Worm (Caenorhabditis elegans) whole organism, L4 larva: ENCODE measurements around the gene srg-6.

Experiments used
- F10B5.3 ChIP-seq: sonication (generic microtip); optimal IDR thresholded peaks from 2 replicates; lab custom pipeline; 2016; ENCODE audit warnings: mild to moderate bottlenecking, missing genetic modification characterization, missing compliant biosample characterization
- Y105C5A.15 ChIP-seq: fragments of 200-800 bp; sonication (Bioruptor generic); IDR thresholded peaks from 2 replicates; pipeline ENCODE4 v1.3.6; 2022; ENCODE audit warnings: missing genetic modification characterization, missing compliant biosample characterization
- Y48G9A.11 ChIP-seq: fragments of 200-800 bp; sonication (Bioruptor generic); IDR thresholded peaks from 2 replicates; pipeline ENCODE4 v1.3.6; 2022; ENCODE audit warnings: missing genetic modification reagents, missing genetic modification characterization, missing compliant biosample characterization
- Y75B8A.6 ChIP-seq: fragments of 200-800 bp; sonication (Bioruptor generic); IDR thresholded peaks from 2 replicates; pipeline ENCODE4 v1.3.6; 2022; ENCODE audit warnings: missing genetic modification reagents, missing genetic modification characterization, missing compliant biosample characterization
- aly-2 ChIP-seq: sonication (generic microtip); optimal IDR thresholded peaks from 2 replicates; lab custom pipeline; 2018; ENCODE audit warnings: missing biosample characterization, missing genetic modification characterization
- arid-1 ChIP-seq: fragments of 200-800 bp; sonication (Bioruptor generic); conservative IDR thresholded peaks from 2 replicates; pipeline ENCODE4 v1.3.6; 2022; ENCODE audit warnings: missing genetic modification reagents, missing genetic modification characterization, missing compliant biosample characterization
- ceh-20 ChIP-seq: fragments of 200-800 bp; sonication (Bioruptor generic); IDR thresholded peaks from 2 replicates; pipeline ENCODE4 v1.3.6; 2022; ENCODE audit warnings: missing genetic modification reagents, missing genetic modification characterization, missing compliant biosample characterization
- ceh-62 ChIP-seq: sonication (generic microtip); optimal IDR thresholded peaks from 2 replicates; lab custom pipeline; 2017; ENCODE audit warnings: missing biosample characterization, missing genetic modification characterization
- ctbp-1 ChIP-seq: fragments of 200-800 bp; sonication (Bioruptor generic); IDR thresholded peaks from 2 replicates; pipeline ENCODE4 v1.3.6; 2022; ENCODE audit warnings: missing genetic modification reagents, missing genetic modification characterization, missing compliant biosample characterization
- daf-8 ChIP-seq: fragments of 200-800 bp; sonication (Bioruptor generic); IDR thresholded peaks from 2 replicates; pipeline ENCODE4 v1.3.6; 2022; ENCODE audit warnings: missing genetic modification characterization, missing compliant biosample characterization
- dpl-1 ChIP-seq: fragments of 150-350 bp; optimal IDR thresholded peaks from 2 replicates; lab custom pipeline; 2014; ENCODE audit warnings: missing biosample characterization, missing genetic modification reagents, missing genetic modification characterization
- gei-8 ChIP-seq: fragments of 200-800 bp; sonication (Bioruptor generic); optimal IDR thresholded peaks from 2 replicates; lab custom pipeline; 2018; ENCODE audit warnings: mild to moderate bottlenecking, missing genetic modification characterization, missing compliant biosample characterization
- hif-1 ChIP-seq, 2 experiments: sonication (generic microtip); optimal IDR thresholded peaks; 2 replicates each; lab custom pipeline; 2016 to 2017; ENCODE audit warnings: missing compliant biosample characterization in 2 of 2, missing genetic modification characterization in 2 of 2, missing genetic modification reagents in 2 of 2, missing genotype in 2 of 2, mild to moderate bottlenecking in 1 of 2
- hmg-1.1 ChIP-seq: fragments of 200-800 bp; sonication (Bioruptor generic); IDR thresholded peaks from 2 replicates; pipeline ENCODE4 v1.3.6; 2022; ENCODE audit warnings: missing genetic modification reagents, missing genetic modification characterization, missing compliant biosample characterization
- lin-38 ChIP-seq: fragments of 200-800 bp; sonication (Bioruptor generic); IDR thresholded peaks from 2 replicates; pipeline ENCODE4 v1.3.6; 2022; ENCODE audit warnings: missing genetic modification reagents, missing genetic modification characterization, missing compliant biosample characterization
- nhr-102 ChIP-seq: sonication (generic microtip); optimal IDR thresholded peaks from 2 replicates; lab custom pipeline; 2016; ENCODE audit warnings: mild to moderate bottlenecking, missing genetic modification characterization, moderate library complexity, missing compliant biosample characterization
- nhr-11 ChIP-seq: fragments of 150-350 bp; optimal IDR thresholded peaks from 2 replicates; lab custom pipeline; 2014; ENCODE audit warnings: missing biosample characterization, missing genetic modification characterization
- nhr-42 ChIP-seq: fragments of 200-800 bp; sonication (Bioruptor generic); IDR thresholded peaks from 2 replicates; pipeline ENCODE4 v1.3.6; 2022; ENCODE audit warnings: missing genetic modification characterization, missing compliant biosample characterization
- nhr-77 ChIP-seq: fragments of 150-350 bp; optimal IDR thresholded peaks from 2 replicates; lab custom pipeline; 2014; ENCODE audit warnings: missing biosample characterization, missing genetic modification characterization
- php-3 ChIP-seq: fragments of 200-800 bp; sonication (Bioruptor generic); IDR thresholded peaks from 2 replicates; pipeline ENCODE4 v1.3.6; 2022; ENCODE audit warnings: missing genetic modification reagents, missing genetic modification characterization, missing compliant biosample characterization
- pqm-1 ChIP-seq: sonication (generic microtip); optimal IDR thresholded peaks from 2 replicates; lab custom pipeline; 2017; ENCODE audit warnings: missing biosample characterization, missing genetic modification characterization
- rbr-2 ChIP-seq: sonication (generic microtip); optimal IDR thresholded peaks from 2 replicates; lab custom pipeline; 2016; ENCODE audit warnings: missing genotype, missing genetic modification characterization, missing compliant biosample characterization
- unc-62 ChIP-seq, 3 experiments: fragments of 150-350 bp in 1 of 3; sonication (generic microtip); optimal IDR thresholded peaks in 2 of 3; peaks in 1 of 3; 1 replicate in 1 of 3; 2 replicates in 2 of 3; lab custom pipeline; 2014 to 2017; ENCODE audit warnings: missing biosample characterization in 3 of 3, missing genetic modification characterization in 3 of 3, missing genetic modification reagents in 3 of 3, missing genotype in 1 of 3
- vab-7 ChIP-seq: fragments of 200-800 bp; sonication (Bioruptor generic); IDR thresholded peaks from 2 replicates; pipeline ENCODE4 v1.3.6; 2022; ENCODE audit warnings: missing genetic modification reagents, missing genetic modification characterization, missing compliant biosample characterization

srg-6 gene

DNA sequence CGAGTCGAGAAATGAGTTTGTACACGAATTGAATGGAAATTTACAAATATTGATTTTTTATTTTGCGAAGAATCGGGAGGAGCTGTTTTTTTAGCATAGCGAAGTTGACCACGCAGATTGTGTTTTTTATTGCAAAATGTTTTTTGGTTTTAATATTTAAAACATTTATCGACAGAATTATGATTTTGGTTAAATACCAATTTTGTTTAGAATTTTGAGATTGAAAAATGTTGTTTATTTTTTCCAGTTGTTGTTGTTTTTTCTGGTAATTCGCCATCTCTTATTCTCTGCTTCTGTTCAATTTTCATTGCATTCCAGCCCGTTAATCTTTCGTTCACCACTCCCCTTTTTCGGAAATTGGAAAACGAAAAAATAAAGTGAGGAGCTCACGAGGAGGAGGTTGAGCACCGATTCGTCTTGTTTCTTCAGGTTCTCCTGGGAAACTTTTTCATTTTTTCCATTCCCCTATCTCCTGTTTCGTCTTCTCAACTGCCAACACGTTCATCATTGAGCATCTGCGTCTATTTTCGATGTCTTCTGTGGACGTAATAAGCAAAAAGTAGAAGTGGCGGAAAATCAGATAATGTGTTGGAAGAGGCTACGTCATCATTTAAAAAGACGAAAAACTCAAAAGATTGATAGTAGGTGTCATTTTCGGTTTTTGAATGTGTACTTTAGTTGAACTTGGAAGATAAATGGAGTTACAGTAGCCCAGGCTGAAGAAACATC, 30.3 kb upstream of the srg-6 start, which contains the start of gene F47D12.7:
Gene F47D12.7 (minus strand): TSS at position 51 of the 729 bp plus-strand sequence.
- TF ChIP-seq aly-2 (tag; lab: Kevin White, UChicago) = no peak
- TF ChIP-seq ceh-20 (GFP tag; lab: Robert Waterston, UW) = 0 out of 2 replicates have a peak, but pooled peaks have one; percentile 15
- TF ChIP-seq rbr-2 = no peak
- TF ChIP-seq arid-1 (GFP tag; lab: Robert Waterston, UW) = no peak
- no peak for TF ChIP-seq nhr-11 (tag; lab: Kevin White, UChicago)
- no peak for TF ChIP-seq F10B5.3
- no peak for TF ChIP-seq Y105C5A.15 (GFP tag; lab: Robert Waterston, UW)
- no peak for TF ChIP-seq hmg-1.1 (GFP tag; lab: Robert Waterston, UW)
- TF ChIP-seq unc-62 (GFP tag; optimal IDR thresholded peaks at IDR 0.05 in 1 of 2; lab: Kevin White, UChicago) = peak in 1 of 2 experiments; percentile 97
- TF ChIP-seq unc-62 (tag; optimal IDR thresholded peaks at IDR 0.05; lab: Kevin White, UChicago) = no peak

DNA sequence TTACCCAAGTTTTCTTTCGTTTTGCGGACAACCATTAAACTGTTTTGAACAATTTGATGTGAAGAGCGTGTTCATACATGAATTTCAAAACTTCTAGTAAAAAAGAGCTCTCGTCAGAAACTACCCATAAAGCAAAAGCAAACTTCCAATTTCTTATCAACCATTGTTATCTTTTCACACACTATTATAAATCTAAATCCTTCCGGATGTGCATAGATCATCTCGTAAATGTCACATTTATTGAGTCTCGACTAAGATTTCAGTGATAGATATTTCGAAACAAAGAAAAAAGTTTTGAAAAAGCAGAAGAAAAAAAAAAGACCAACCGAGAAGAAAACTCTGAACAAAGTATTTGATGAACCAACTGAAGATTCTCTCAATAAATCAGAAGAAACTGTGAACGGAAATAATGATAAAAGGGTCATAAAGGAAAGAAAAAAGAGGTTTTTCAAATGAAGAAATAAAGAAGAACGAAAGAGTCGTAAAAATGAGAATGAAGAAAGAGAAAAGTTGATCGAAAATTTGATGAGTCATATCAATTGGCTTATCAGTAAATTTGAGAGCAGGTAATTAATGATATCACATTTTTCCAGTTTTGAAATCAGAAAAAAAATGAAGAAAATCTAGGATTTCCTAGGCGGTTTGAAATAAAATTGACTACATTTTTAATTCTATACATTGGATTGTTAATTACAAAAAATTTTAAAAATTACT, 24.8 kb upstream of the srg-6 start:
- TF ChIP-seq php-3 (GFP tag; lab: Robert Waterston, UW) (peak; percentile 41; the same call in 1 of the 2 replicates), nhr-77 (peak; percentile 5), ceh-20 (GFP tag; lab: Robert Waterston, UW) (peak; percentile 38; the same call in 1 of the 2 replicates), nhr-11 (tag; lab: Kevin White, UChicago) (no peak), ctbp-1 (no peak), pqm-1 (tag; lab: Kevin White, UChicago) (peak; percentile 1)
- TF ChIP-seq, all 104 proteins: peak for 4

- peak; percentile 30 for TF ChIP-seq dpl-1 (GFP tag; lab: Kevin White, UChicago)
- no peak for TF ChIP-seq gei-8 (GFP tag; lab: Kevin White, UChicago)
These were observed 23.6 kb upstream of the srg-6 start for ce11 chrIII:6289366-6289765.

ce11 chrIII:6287195-6287594, 21.4 kb upstream of the srg-6 start, which contains the start of gene F47D12.6:
Gene F47D12.6, minus strand, starts transcription at chrIII:6287295.
- TF ChIP-seq nhr-102 (tag; lab: Kevin White, UChicago) = no peak
- no peak for TF ChIP-seq nhr-11 (tag; lab: Kevin White, UChicago)
- no peak for TF ChIP-seq Y105C5A.15 (GFP tag; lab: Robert Waterston, UW)
- TF ChIP-seq daf-8 = no peak

- TF ChIP-seq unc-62 (GFP tag; optimal IDR thresholded peaks at IDR 0.05 in 1 of 2; lab: Kevin White, UChicago) (peak in 1 of 2 experiments; percentile 46), unc-62 (tag; optimal IDR thresholded peaks at IDR 0.05; lab: Kevin White, UChicago) (no peak), Y75B8A.6 (GFP tag; lab: Robert Waterston, UW) (no peak), nhr-42 (GFP tag; lab: Robert Waterston, UW) (no peak), hif-1 (tag; optimal IDR thresholded peaks at IDR 0.05; lab: Kevin White, UChicago) (no peak), vab-7 (GFP tag; lab: Robert Waterston, UW) (no peak)
- TF ChIP-seq, all 104 proteins: peak for 1
These were observed 20.1 kb upstream of the srg-6 start, which contains the start of gene gadr-3 for ce11 chrIII:6285890-6286289. Gene gadr-3, minus strand, starts transcription at chrIII:6285990.

DNA sequence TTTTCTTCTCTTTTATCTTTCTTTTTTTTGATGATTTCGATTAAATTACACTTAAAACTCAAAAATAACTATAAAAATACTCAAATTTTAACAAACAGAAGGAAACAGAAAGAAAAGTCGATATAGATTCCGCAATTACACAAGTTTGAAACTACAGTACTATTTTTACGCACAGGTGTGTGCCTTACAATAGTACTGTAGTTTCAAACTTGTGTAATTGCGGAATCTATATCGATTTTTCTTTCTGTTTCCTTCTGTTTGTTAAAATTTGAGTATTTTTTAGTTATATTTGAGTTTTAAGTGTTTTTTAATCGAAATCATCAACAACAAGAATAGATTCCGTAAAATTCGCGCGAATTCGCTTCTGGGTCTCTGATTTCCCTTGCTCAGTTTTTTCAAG, 17.2 kb upstream of the srg-6 start:
- peak; percentile 45; the same call in 1 of the 2 replicates for TF ChIP-seq Y48G9A.11
- TF ChIP-seq ceh-62 (tag; lab: Kevin White, UChicago) = no peak
- TF ChIP-seq lin-38 (GFP tag; lab: Robert Waterston, UW) = peak; percentile 46; the same call in 1 of the 2 replicates
